Fruit fly (Drosophila melanogaster) whole organism, prepupa: ENCODE results near the gene Acp76A.

Experiments used
- Blimp-1 ChIP-seq: fragments of 200-800 bp; sonication (Bioruptor generic); optimal IDR thresholded peaks from 3 replicates; lab custom pipeline; 2017; ENCODE audit warnings: missing biosample characterization, missing genetic modification characterization, mild to moderate bottlenecking, moderate library complexity, missing genetic modification reagents
- CG10631 ChIP-seq: fragments of 200-800 bp; sonication (Bioruptor generic); optimal IDR thresholded peaks from 2 replicates; lab custom pipeline; 2016; ENCODE audit warnings: missing biosample characterization, missing genetic modification characterization
- CG10669 ChIP-seq: fragments of 200-800 bp; sonication (Bioruptor generic); optimal IDR thresholded peaks from 3 replicates; lab custom pipeline; 2018; ENCODE audit warnings: missing biosample characterization, mild to moderate bottlenecking, missing genetic modification characterization, moderate library complexity
- CG11294 ChIP-seq: fragments of 200-800 bp; sonication (Bioruptor generic); IDR thresholded peaks from 2 replicates; pipeline ENCODE4 v1.3.6; 2022; ENCODE audit warnings: missing biosample characterization, missing genetic modification characterization
- CG11902 ChIP-seq: fragments of 200-800 bp; sonication (Bioruptor generic); optimal IDR thresholded peaks from 3 replicates; lab custom pipeline; 2016; ENCODE audit warnings: missing biosample characterization, missing genetic modification characterization
- CG31627 ChIP-seq: fragments of 200-800 bp; sonication (Bioruptor generic); optimal IDR thresholded peaks from 3 replicates; lab custom pipeline; 2016; ENCODE audit warnings: missing biosample characterization, missing genetic modification characterization
- CG32006 ChIP-seq: fragments of 200-800 bp; sonication (Bioruptor generic); optimal IDR thresholded peaks from 3 replicates; lab custom pipeline; 2017; ENCODE audit warnings: missing biosample characterization, mild to moderate bottlenecking, missing genetic modification characterization
- CG34406 ChIP-seq: fragments of 200-800 bp; sonication (Bioruptor generic); optimal IDR thresholded peaks from 3 replicates; lab custom pipeline; 2016; ENCODE audit warnings: missing biosample characterization, missing genetic modification characterization
- CG3919 ChIP-seq: fragments of 200-800 bp; sonication (Bioruptor generic); optimal IDR thresholded peaks from 3 replicates; lab custom pipeline; 2016; ENCODE audit warnings: missing biosample characterization, missing genetic modification characterization
- CG4318 ChIP-seq: fragments of 200-800 bp; sonication (Bioruptor generic); optimal IDR thresholded peaks from 3 replicates; lab custom pipeline; 2017; ENCODE audit warnings: missing biosample characterization, mild to moderate bottlenecking, missing genetic modification characterization
- CG6163 ChIP-seq: fragments of 200-800 bp; sonication (Bioruptor generic); IDR thresholded peaks from 3 replicates; pipeline ENCODE4 v1.3.6; 2022; ENCODE audit warnings: missing biosample characterization, missing genetic modification characterization
- CG6276 ChIP-seq: fragments of 200-800 bp; sonication (Bioruptor generic); optimal IDR thresholded peaks from 2 replicates; lab custom pipeline; 2017; ENCODE audit warnings: missing biosample characterization, mild to moderate bottlenecking, missing genetic modification characterization
- CG6792 ChIP-seq: fragments of 200-800 bp; sonication (Bioruptor generic); optimal IDR thresholded peaks from 3 replicates; lab custom pipeline; 2016; ENCODE audit warnings: missing biosample characterization, missing genetic modification characterization
- CG6808 ChIP-seq: fragments of 200-800 bp; sonication (Bioruptor generic); optimal IDR thresholded peaks from 3 replicates; lab custom pipeline; 2017; ENCODE audit warnings: missing biosample characterization, missing genetic modification characterization, mild to moderate bottlenecking, moderate library complexity, missing genetic modification reagents
- CG6854 ChIP-seq: fragments of 200-800 bp; sonication (Bioruptor generic); optimal IDR thresholded peaks from 2 replicates; lab custom pipeline; 2017; ENCODE audit warnings: missing biosample characterization, mild to moderate bottlenecking, missing genetic modification characterization
- CG7368 ChIP-seq: fragments of 200-800 bp; sonication (Bioruptor generic); optimal IDR thresholded peaks from 3 replicates; lab custom pipeline; 2016; ENCODE audit warnings: missing biosample characterization, missing genetic modification characterization
- CG8119 ChIP-seq: fragments of 200-800 bp; sonication (Bioruptor generic); IDR thresholded peaks from 3 replicates; pipeline ENCODE4 v1.3.6; 2022; ENCODE audit warnings: missing biosample characterization, missing genetic modification characterization
- CG8632 ChIP-seq: fragments of 200-800 bp; sonication (Bioruptor generic); optimal IDR thresholded peaks from 3 replicates; lab custom pipeline; 2016; ENCODE audit warnings: missing biosample characterization, missing genetic modification characterization
- CG9139 ChIP-seq: fragments of 200-800 bp; sonication (Bioruptor generic); optimal IDR thresholded peaks from 3 replicates; lab custom pipeline; 2017; ENCODE audit warnings: missing biosample characterization, mild to moderate bottlenecking, missing genetic modification characterization
- Eip75B ChIP-seq: fragments of 200-800 bp; sonication (Bioruptor generic); optimal IDR thresholded peaks from 3 replicates; lab custom pipeline; 2016; ENCODE audit warnings: missing biosample characterization, missing genetic modification characterization
- Ets21C ChIP-seq: fragments of 200-800 bp; sonication (Bioruptor generic); optimal IDR thresholded peaks from 3 replicates; lab custom pipeline; 2016; ENCODE audit warnings: missing biosample characterization, missing genetic modification characterization
- Ets96B ChIP-seq: fragments of 200-800 bp; optimal IDR thresholded peaks from 2 replicates; lab custom pipeline; 2019; ENCODE audit warnings: missing biosample characterization, mild to moderate bottlenecking, missing genetic modification characterization, moderate library complexity
- Hr38 ChIP-seq: sonication (Bioruptor generic); optimal IDR thresholded peaks from 2 replicates; lab custom pipeline; 2016; ENCODE audit warnings: missing biosample characterization, missing genetic modification characterization
- Hr39 ChIP-seq: fragments of 200-800 bp; sonication (Bioruptor generic); optimal IDR thresholded peaks from 2 replicates; lab custom pipeline; 2016; ENCODE audit warnings: missing biosample characterization, missing genetic modification characterization
- Lpt ChIP-seq: fragments of 200-800 bp; sonication (Bioruptor generic); optimal IDR thresholded peaks from 3 replicates; lab custom pipeline; 2016; ENCODE audit warnings: missing biosample characterization, missing genetic modification characterization
- Met ChIP-seq: fragments of 200-800 bp; sonication (Bioruptor generic); optimal IDR thresholded peaks from 3 replicates; lab custom pipeline; 2016; ENCODE audit warnings: missing biosample characterization, missing genetic modification characterization
- OdsH ChIP-seq: fragments of 200-800 bp; sonication (Bioruptor generic); optimal IDR thresholded peaks from 3 replicates; lab custom pipeline; 2016; ENCODE audit warnings: missing biosample characterization, missing genetic modification characterization
- Smox ChIP-seq: fragments of 200-800 bp; sonication (Bioruptor generic); optimal IDR thresholded peaks from 3 replicates; lab custom pipeline; 2016; ENCODE audit warnings: missing biosample characterization, missing genetic modification characterization
- Sox102F ChIP-seq: fragments of 200-800 bp; sonication (Bioruptor generic); optimal IDR thresholded peaks from 2 replicates; lab custom pipeline; 2016; ENCODE audit warnings: missing biosample characterization, mild to moderate bottlenecking, missing genetic modification characterization
- Sox14 ChIP-seq: fragments of 200-800 bp; sonication (Bioruptor generic); optimal IDR thresholded peaks from 3 replicates; lab custom pipeline; 2016; ENCODE audit warnings: missing biosample characterization, missing genetic modification characterization
- Sox15 ChIP-seq: fragments of 200-800 bp; sonication (Bioruptor generic); optimal IDR thresholded peaks from 3 replicates; lab custom pipeline; 2016; ENCODE audit warnings: missing biosample characterization, missing genetic modification characterization
- achi ChIP-seq: fragments of 200-800 bp; sonication (Bioruptor generic); optimal IDR thresholded peaks from 3 replicates; lab custom pipeline; 2016; ENCODE audit warnings: missing biosample characterization, missing genetic modification characterization
- acj6 ChIP-seq: fragments of 200-800 bp; sonication (Bioruptor generic); optimal IDR thresholded peaks from 3 replicates; lab custom pipeline; 2016; ENCODE audit warnings: missing biosample characterization, missing genetic modification characterization
- cyc ChIP-seq: fragments of 200-800 bp; sonication (Bioruptor generic); optimal IDR thresholded peaks from 3 replicates; lab custom pipeline; 2016; ENCODE audit warnings: missing biosample characterization, missing genetic modification characterization
- fd59A ChIP-seq: fragments of 200-800 bp; sonication (Bioruptor generic); optimal IDR thresholded peaks from 2 replicates; lab custom pipeline; 2017; ENCODE audit warnings: missing biosample characterization, mild to moderate bottlenecking, missing genetic modification characterization, missing genetic modification reagents
- fd85E ChIP-seq: fragments of 200-800 bp; sonication (Bioruptor generic); optimal IDR thresholded peaks from 3 replicates; lab custom pipeline; 2016; ENCODE audit warnings: missing biosample characterization, missing genetic modification characterization
- lz ChIP-seq: fragments of 200-800 bp; sonication (Bioruptor generic); optimal IDR thresholded peaks from 3 replicates; lab custom pipeline; 2016; ENCODE audit warnings: missing biosample characterization, missing genetic modification characterization
- pdm3 ChIP-seq: fragments of 200-800 bp; sonication (Bioruptor generic); optimal IDR thresholded peaks from 3 replicates; lab custom pipeline; 2016; ENCODE audit warnings: missing biosample characterization, missing genetic modification characterization
- salr ChIP-seq, 2 experiments: fragments of 200-800 bp; sonication (Bioruptor generic); optimal IDR thresholded peaks; 3 replicates each; lab custom pipeline; 2016 to 2018; ENCODE audit warnings: missing biosample characterization in 2 of 2, missing genetic modification characterization in 2 of 2, mild to moderate bottlenecking in 1 of 2
- spab ChIP-seq: fragments of 200-800 bp; sonication (Bioruptor generic); optimal IDR thresholded peaks from 2 replicates; lab custom pipeline; 2017; ENCODE audit warnings: missing biosample characterization, mild to moderate bottlenecking, missing genetic modification characterization, missing genetic modification reagents
- ss ChIP-seq, 2 experiments: fragments of 200-800 bp; sonication (Bioruptor generic); optimal IDR thresholded peaks; 2 replicates in 1 of 2; 3 replicates in 1 of 2; lab custom pipeline; 2017 to 2018; ENCODE audit warnings: mild to moderate bottlenecking in 2 of 2, missing biosample characterization in 2 of 2, missing genetic modification characterization in 2 of 2, moderate library complexity in 1 of 2
- svp ChIP-seq: fragments of 200-800 bp; sonication (Bioruptor generic); peaks from one replicate; lab custom pipeline; 2016; ENCODE audit warnings: missing biosample characterization, missing genetic modification characterization
- topi ChIP-seq: fragments of 200-800 bp; sonication (Bioruptor generic); optimal IDR thresholded peaks from 3 replicates; lab custom pipeline; 2016; ENCODE audit warnings: missing biosample characterization, missing genetic modification characterization
- vri ChIP-seq: fragments of 200-800 bp; sonication (Bioruptor generic); optimal IDR thresholded peaks from 3 replicates; lab custom pipeline; 2016; ENCODE audit warnings: missing biosample characterization, mild to moderate bottlenecking, missing genetic modification characterization

The Acp76A gene

dm6 chr3L:19087369-19088275 is 35.8 kb upstream of the Acp76A start (continued):
- TF ChIP-seq CG8632 (peak; percentile 49), fd85E (GFP tag; lab: Kevin White, UChicago) (no peak), vri (GFP tag; lab: Kevin White, UChicago) (no peak), acj6 (GFP tag; lab: Kevin White, UChicago) (peak; percentile 33), CG6163 (GFP tag; lab: Robert Waterston, UW) (no peak), Hr38 (no peak), spab (GFP tag; lab: Kevin White, UChicago) (peak; percentile 10), Blimp-1 (GFP tag; lab: Kevin White, UChicago) (peak; percentile 9), achi (GFP tag; lab: Kevin White, UChicago) (peak; percentile 23), CG4318 (GFP tag; lab: Kevin White, UChicago) (no peak), Eip75B (GFP tag; lab: Kevin White, UChicago) (no peak), salr (GFP tag; optimal IDR thresholded peaks at IDR 0.05; lab: Kevin White, UChicago) (peak in 1 of 2 experiments; percentile 16), Hr39 (GFP tag; lab: Kevin White, UChicago) (no peak), fd59A (GFP tag; lab: Kevin White, UChicago) (no peak), CG11902 (no peak), CG10631 (GFP tag; lab: Kevin White, UChicago) (peak; percentile 33), Met (GFP tag; lab: Kevin White, UChicago) (no peak), Sox14 (no peak), pdm3 (no peak)

dm6 chr3L:19086364-19087200 is 34.8 kb upstream of the Acp76A start, which contains the start of gene Mkp3:
Mkp3 (minus strand) TSS chr3L:19086426.
- peak; percentile 59 for TF ChIP-seq Smox
- peak; percentile 55 for TF ChIP-seq CG11902
- peak; percentile 14 for TF ChIP-seq Ets21C (GFP tag; lab: Kevin White, UChicago)
- TF ChIP-seq CG3919 (GFP tag; lab: Kevin White, UChicago) = peak; percentile 85
- TF ChIP-seq CG8632 = peak; percentile 85
- peak; percentile 87 for TF ChIP-seq acj6 (GFP tag; lab: Kevin White, UChicago)
- peak; percentile 88 for TF ChIP-seq CG34406
- TF ChIP-seq CG6276 (GFP tag; lab: Kevin White, UChicago) = peak; percentile 93
- TF ChIP-seq CG9139 (GFP tag; lab: Kevin White, UChicago) = peak; percentile 79
- peak; percentile 97 for TF ChIP-seq CG8119 (GFP tag; lab: Robert Waterston, UW)
- peak; percentile 51 for TF ChIP-seq Sox14
- TF ChIP-seq CG6808 (GFP tag; lab: Kevin White, UChicago) = peak; percentile 87
- peak; percentile 74 for TF ChIP-seq CG6854
- peak; percentile 87 to 88 for TF ChIP-seq ss (GFP tag; optimal IDR thresholded peaks at IDR 0.05; lab: Kevin White, UChicago)
- TF ChIP-seq Lpt = peak; percentile 86
- TF ChIP-seq svp (GFP tag; lab: Kevin White, UChicago) = peak; percentile 83
- TF ChIP-seq OdsH (GFP tag; lab: Kevin White, UChicago) = peak; percentile 88
- peak; percentile 83 for TF ChIP-seq CG4318 (GFP tag; lab: Kevin White, UChicago)
- TF ChIP-seq CG10631 (GFP tag; lab: Kevin White, UChicago) = peak; percentile 87
- peak; percentile 63 for TF ChIP-seq lz (GFP tag; lab: Kevin White, UChicago)
- peak; percentile 80 for TF ChIP-seq CG6792 (GFP tag; lab: Kevin White, UChicago)
- peak; percentile 70 for TF ChIP-seq Sox102F (GFP tag; lab: Kevin White, UChicago)
- TF ChIP-seq fd59A (GFP tag; lab: Kevin White, UChicago) = peak; percentile 83
- peak; percentile 82 for TF ChIP-seq CG10669 (GFP tag; lab: Kevin White, UChicago)
- TF ChIP-seq CG11294 = peak; percentile 87
- peak; percentile 51 for TF ChIP-seq Hr39 (GFP tag; lab: Kevin White, UChicago)
- peak; percentile 93 for TF ChIP-seq CG32006
- TF ChIP-seq fd85E (GFP tag; lab: Kevin White, UChicago) = peak; percentile 30
- peak; percentile 91 for TF ChIP-seq Ets96B (tag; lab: Kevin White, UChicago)
- peak; percentile 64 for TF ChIP-seq CG7368 (GFP tag; lab: Kevin White, UChicago)
- TF ChIP-seq cyc (GFP tag; lab: Kevin White, UChicago) = peak; percentile 54
- TF ChIP-seq salr (GFP tag; optimal IDR thresholded peaks at IDR 0.05; lab: Kevin White, UChicago) = peak; percentile 66 to 82
- peak; percentile 61 for TF ChIP-seq Sox15 (GFP tag; lab: Kevin White, UChicago)
- TF ChIP-seq spab (GFP tag; lab: Kevin White, UChicago) = peak; percentile 89
- peak; percentile 10 for TF ChIP-seq CG31627 (GFP tag; lab: Kevin White, UChicago)
- no peak for TF ChIP-seq Hr38
- TF ChIP-seq topi = peak; percentile 58
